Fruit fly (Drosophila melanogaster) S2 (cell line): ENCODE results near the gene CG7990.

Experiments
- CG8478 ChIP-seq: fragments of >200 bp; optimal IDR thresholded peaks from 2 replicates; lab custom pipeline; 2018
- CTCF ChIP-seq, 2 experiments: fragments of >200 bp; optimal IDR thresholded peaks; 2 replicates each; lab custom pipeline; 2018

- no peak for TF ChIP-seq CG8478
- no peak for TF ChIP-seq CTCF (optimal IDR thresholded peaks at IDR 0.05; lab: Kevin White, UChicago)
Observed at dm6 chrX:19215215-19215614, 13.4 kb upstream of the CG7990 start, which contains the start of gene Muc18B.
